Worm (Caenorhabditis elegans): ENCODE data around the gene algn-2.

ce11 chrII:5373275-5374047 lies 1.6 kb upstream of the algn-2 start, which contains the start of the genes agt-2 and F09E5.3:
- TF ChIP-seq hlh-30 (tag; optimal IDR thresholded peaks at IDR 0.05; ENCODE audit: insufficient read depth): peak; percentile 81
- TF ChIP-seq lsy-2 (tag; optimal IDR thresholded peaks at IDR 0.05): peak; percentile 68 to 96
- peak; percentile 27 for TF ChIP-seq unc-130 (GFP tag; optimal IDR thresholded peaks at IDR 0.05)
- peak; percentile 89 for TF ChIP-seq nhr-11 (tag; optimal IDR thresholded peaks at IDR 0.05)
- peak in 1 of 2 experiments; percentile 88 for TF ChIP-seq unc-62 (GFP tag; optimal IDR thresholded peaks at IDR 0.05 in 1 of 2)
- no peak for TF ChIP-seq unc-62 (tag; optimal IDR thresholded peaks at IDR 0.05)
- TF ChIP-seq pqm-1 (tag; optimal IDR thresholded peaks at IDR 0.05): peak; percentile 74
